Worm (Caenorhabditis elegans) whole organism, mixed stage, embryonic: ENCODE data around the gene B0334.13.

Experiments used
- ces-1 ChIP-seq: fragments of 150-350 bp; optimal IDR thresholded peaks from 2 replicates; lab custom pipeline; 2014; ENCODE audit warnings: missing biosample characterization, missing genetic modification reagents, missing genetic modification characterization
- lin-32 ChIP-seq: fragments of 200-800 bp; sonication (Bioruptor generic); optimal IDR thresholded peaks from 2 replicates; lab custom pipeline; 2018; ENCODE audit warnings: mild to moderate bottlenecking, missing genetic modification characterization, missing compliant biosample characterization
- lsy-2 ChIP-seq: fragments of 150-350 bp; optimal IDR thresholded peaks from 2 replicates; lab custom pipeline; 2014; ENCODE audit warnings: missing biosample characterization, missing genetic modification characterization
- mab-5 ChIP-seq: fragments of 150-350 bp; optimal IDR thresholded peaks from 2 replicates; lab custom pipeline; 2014; ENCODE audit warnings: missing biosample characterization, missing genetic modification characterization
- sptf-1 ChIP-seq: sonication (generic microtip); optimal IDR thresholded peaks from 2 replicates; lab custom pipeline; 2017; ENCODE audit warnings: mild to moderate bottlenecking, missing genetic modification characterization, moderate library complexity, missing compliant biosample characterization
- unc-39 ChIP-seq: fragments of 150-350 bp; optimal IDR thresholded peaks from 2 replicates; lab custom pipeline; 2014; ENCODE audit warnings: missing biosample characterization, missing genetic modification characterization

DNA sequence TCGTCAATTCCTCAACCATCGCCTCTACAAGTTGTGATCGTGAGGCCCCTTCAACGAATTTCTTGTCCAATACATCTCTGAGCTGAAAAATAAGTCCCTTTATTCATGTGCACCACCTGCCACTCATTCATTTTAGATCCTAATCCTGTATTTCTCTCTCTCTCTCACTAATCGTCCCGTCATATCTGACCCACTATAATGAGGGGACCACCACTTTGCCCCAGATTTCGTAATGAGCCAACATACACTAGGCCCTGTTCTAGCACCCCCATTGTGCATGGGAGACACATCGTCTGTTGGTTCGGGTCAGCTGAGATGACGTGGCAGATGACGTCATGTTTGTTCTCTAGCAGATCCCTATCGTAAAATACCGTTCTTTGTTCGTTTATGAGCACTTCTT lies 47.3 kb downstream of the B0334.13 start:
- TF ChIP-seq sptf-1 (tag; lab: Kevin White, UChicago) (peak; percentile 76), unc-39 (tag; lab: Kevin White, UChicago) (no peak), ces-1 (GFP tag; lab: Kevin White, UChicago) (peak; percentile 35), lin-32 (GFP tag; lab: Kevin White, UChicago) (no peak), lsy-2 (tag; lab: Kevin White, UChicago) (no peak), mab-5 (tag; lab: Kevin White, UChicago) (no peak)
